Fruit fly (Drosophila melanogaster): ENCODE data around the gene Wnt10.

The Wnt10 gene

DNA sequence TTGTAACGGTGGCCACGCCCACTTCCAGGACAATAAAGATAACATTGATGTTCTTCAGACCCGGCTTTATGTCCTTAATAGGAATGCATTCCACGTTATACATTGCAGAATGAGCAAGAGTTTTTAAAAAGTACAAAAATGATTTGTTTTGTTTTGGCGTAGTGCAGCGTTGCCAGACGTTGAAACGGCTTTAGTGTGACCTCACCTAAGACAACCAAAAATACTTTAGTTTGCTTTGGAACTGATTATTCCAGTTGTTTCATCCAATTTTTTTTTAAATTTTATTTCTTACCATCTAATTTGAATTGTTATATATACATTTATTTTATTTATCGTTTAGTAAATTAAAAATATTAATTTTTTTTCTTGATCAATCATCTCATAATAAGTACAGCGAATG, 46.4 kb downstream of the Wnt10 start, which contains the start of gene CG5181 (continued):
- TF ChIP-seq nmo (GFP tag; optimal IDR thresholded peaks at IDR 0.05) (no peak), CG31224 (GFP tag; IDR thresholded peaks at IDR 0.05) (no peak), CG17328 (GFP tag; IDR thresholded peaks at IDR 0.05) (no peak), phol (tag; optimal IDR thresholded peaks at IDR 0.05) (no peak), CG15269 (tag; optimal IDR thresholded peaks at IDR 0.05) (no peak), eve (GFP tag; optimal IDR thresholded peaks at IDR 0.05) (no peak), en (GFP tag; optimal IDR thresholded peaks at IDR 0.05) (no peak), salm (tag; optimal IDR thresholded peaks at IDR 0.05) (no peak), gsb (GFP tag; IDR thresholded peaks at IDR 0.05) (no peak), PHDP (tag; optimal IDR thresholded peaks at IDR 0.05) (no peak), D19A (tag; optimal IDR thresholded peaks at IDR 0.05) (no peak), trem (tag; optimal IDR thresholded peaks at IDR 0.05) (peak; percentile 35), CG9797 (GFP tag; optimal IDR thresholded peaks at IDR 0.05) (peak; percentile 49), CG13123 (GFP tag; optimal IDR thresholded peaks at IDR 0.05) (no peak), lola (GFP tag; optimal IDR thresholded peaks at IDR 0.05) (no peak), Sry-β (GFP tag; optimal IDR thresholded peaks at IDR 0.05) (no peak), CG34224 (GFP tag; IDR thresholded peaks at IDR 0.05; ENCODE audit: partially characterized antibody) (no peak), fd64A (GFP tag; optimal IDR thresholded peaks at IDR 0.05) (no peak), stwl (tag; optimal IDR thresholded peaks at IDR 0.05) (peak; percentile 86), CG16813 (GFP tag; IDR thresholded peaks at IDR 0.05; ENCODE audit: partially characterized antibody) (no peak), CG4707 (GFP tag; optimal IDR thresholded peaks at IDR 0.05) (no peak), Scr (GFP tag; IDR thresholded peaks at IDR 0.05; ENCODE audit: partially characterized antibody) (no peak), ab (GFP tag; optimal IDR thresholded peaks at IDR 0.05) (no peak), Ets65A (GFP tag) (no peak), unc-4 (GFP tag; IDR thresholded peaks at IDR 0.05; ENCODE audit: partially characterized antibody) (no peak), CG18011 (GFP tag; optimal IDR thresholded peaks at IDR 0.05) (no peak), HLHmδ (GFP tag; optimal IDR thresholded peaks at IDR 0.05) (no peak), H2.0 (GFP tag; IDR thresholded peaks at IDR 0.05) (no peak), CG11504 (tag; optimal IDR thresholded peaks at IDR 0.05) (peak; percentile 32)

DNA sequence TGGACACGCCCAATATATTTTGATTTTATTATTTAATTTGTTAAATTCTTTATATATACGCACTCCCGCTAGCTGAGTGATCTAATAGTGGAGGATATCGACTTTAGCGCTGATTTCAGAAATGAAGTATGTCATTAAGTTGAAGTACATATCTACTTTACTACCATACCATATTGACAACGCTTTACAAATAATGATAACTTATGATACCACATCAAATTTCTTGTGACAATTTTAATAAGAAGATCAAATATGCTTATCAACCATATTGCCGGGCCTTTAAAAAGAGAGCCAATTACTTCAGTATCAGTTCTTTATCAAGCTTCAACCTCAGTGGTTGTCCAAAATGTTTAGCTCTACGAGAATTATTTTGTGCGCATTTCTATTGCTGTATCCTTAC, 47.4 kb downstream of the Wnt10 start, which contains the start of gene CG15818:
TSS of gene CG15818 (plus strand) at position 301 of the 400 bp plus-strand sequence.
- no peak for TF ChIP-seq Mrtf (GFP tag; IDR thresholded peaks at IDR 0.05)
- no peak for TF ChIP-seq CG12659 (GFP tag; optimal IDR thresholded peaks at IDR 0.05)
- no peak for TF ChIP-seq CG17359 (tag; optimal IDR thresholded peaks at IDR 0.05)
- TF ChIP-seq Atf-2 (GFP tag; optimal IDR thresholded peaks at IDR 0.05), result no peak
- no peak for TF ChIP-seq pros (GFP tag; optimal IDR thresholded peaks at IDR 0.05)
- TF ChIP-seq Kr (GFP tag; optimal IDR thresholded peaks at IDR 0.05), result no peak
- TF ChIP-seq gcm2 (GFP tag; optimal IDR thresholded peaks at IDR 0.05), result no peak
- TF ChIP-seq CHES-1-like (GFP tag; optimal IDR thresholded peaks at IDR 0.05), result no peak
- TF ChIP-seq gfzf (GFP tag; optimal IDR thresholded peaks at IDR 0.05), result no peak
- no peak for TF ChIP-seq CG11247 (GFP tag; IDR thresholded peaks at IDR 0.05)
- TF ChIP-seq ssp (GFP tag; IDR thresholded peaks at IDR 0.05), result no peak
- TF ChIP-seq CG10565 (GFP tag; optimal IDR thresholded peaks at IDR 0.05), result no peak
- TF ChIP-seq CG42726 (GFP tag; IDR thresholded peaks at IDR 0.05; ENCODE audit: partially characterized antibody), result no peak
- no peak for TF ChIP-seq YL-1 (GFP tag; optimal IDR thresholded peaks at IDR 0.05)
- no peak for TF ChIP-seq CG9727 (GFP tag; optimal IDR thresholded peaks at IDR 0.05)
- TF ChIP-seq Scr (GFP tag; IDR thresholded peaks at IDR 0.05; ENCODE audit: partially characterized antibody), result no peak
- TF ChIP-seq Hr3 (GFP tag; optimal IDR thresholded peaks at IDR 0.05), result no peak
- TF ChIP-seq CG8388 (GFP tag; optimal IDR thresholded peaks at IDR 0.05), result no peak
- TF ChIP-seq CG15479 (GFP tag; optimal IDR thresholded peaks at IDR 0.05), result no peak
